Worm (Caenorhabditis elegans) whole organism, L4/young adult: ENCODE measurements around the gene ZK822.9.

Experiments
- W03F9.2 ChIP-seq: fragments of 150-350 bp; optimal IDR thresholded peaks from 2 replicates; lab custom pipeline; 2014; ENCODE audit warnings: missing biosample characterization, missing genetic modification characterization
- him-1 ChIP-seq: sonication (generic microtip); optimal IDR thresholded peaks from 2 replicates; lab custom pipeline; 2016; ENCODE audit warnings: missing genotype, missing genetic modification reagents, missing genetic modification characterization, missing compliant biosample characterization

ce11 chrIV:11955592-11955991 is 39.8 kb downstream of the ZK822.9 start:
- TF ChIP-seq him-1: no peak
- TF ChIP-seq W03F9.2 (tag; lab: Kevin White, UChicago): no peak
